Worm (Caenorhabditis elegans): ENCODE results near the gene F31F4.11.

The F31F4.11 gene

ce11 chrV:619054-619453, 45.2 kb downstream of the F31F4.11 start, which contains the start of gene F48G7.4 (continued):
- TF ChIP-seq unc-39 (tag; optimal IDR thresholded peaks at IDR 0.05) = no peak
- TF ChIP-seq zag-1 (tag; optimal IDR thresholded peaks at IDR 0.05) = no peak
- TF ChIP-seq jun-1 (tag; optimal IDR thresholded peaks at IDR 0.05) = peak; percentile 83
- TF ChIP-seq eor-1 (tag; optimal IDR thresholded peaks at IDR 0.05) = no peak
- TF ChIP-seq sea-2 (GFP tag; optimal IDR thresholded peaks at IDR 0.05) = no peak
- peak; percentile 23 for TF ChIP-seq lin-39 (tag; optimal IDR thresholded peaks at IDR 0.05)
- TF ChIP-seq nhr-43 (tag; optimal IDR thresholded peaks at IDR 0.05; ENCODE audit: poor library complexity, severe bottlenecking) = no peak
- no peak for TF ChIP-seq lsy-12 (tag; optimal IDR thresholded peaks at IDR 0.05)
- peak; percentile 64 for TF ChIP-seq elt-1 (tag; optimal IDR thresholded peaks at IDR 0.05)
- no peak for TF ChIP-seq nhr-28 (tag; optimal IDR thresholded peaks at IDR 0.05)
- no peak for TF ChIP-seq fos-1 (tag; optimal IDR thresholded peaks at IDR 0.05)
- TF ChIP-seq fkh-10 (GFP tag; optimal IDR thresholded peaks at IDR 0.05) = no peak
- peak; percentile 94 for TF ChIP-seq unc-62 (GFP tag; optimal IDR thresholded peaks at IDR 0.05)
- peak; percentile 44 for TF ChIP-seq pqm-1 (tag; optimal IDR thresholded peaks at IDR 0.05)
- no peak for TF ChIP-seq ztf-4 (tag; optimal IDR thresholded peaks at IDR 0.05)
- TF ChIP-seq nhr-76 (tag; optimal IDR thresholded peaks at IDR 0.05) = no peak
- TF ChIP-seq ceh-28 (tag; optimal IDR thresholded peaks at IDR 0.05) = peak; percentile 74
- peak; percentile 58 for TF ChIP-seq nhr-11 (tag; optimal IDR thresholded peaks at IDR 0.05)
- TF ChIP-seq egl-5 (tag; optimal IDR thresholded peaks at IDR 0.05) = no peak
- TF ChIP-seq egl-27 (tag; optimal IDR thresholded peaks at IDR 0.05) = peak; percentile 51
- TF ChIP-seq mdl-1 (tag; optimal IDR thresholded peaks at IDR 0.05) = peak; percentile 22
- TF ChIP-seq nhr-237 (tag; optimal IDR thresholded peaks at IDR 0.05) = no peak

ce11 chrV:617917-618316, 46.3 kb downstream of the F31F4.11 start:
- TF ChIP-seq eor-1 (tag; optimal IDR thresholded peaks at IDR 0.05) = no peak
- no peak for TF ChIP-seq jun-1 (tag; optimal IDR thresholded peaks at IDR 0.05)
- TF ChIP-seq nhr-11 (tag; optimal IDR thresholded peaks at IDR 0.05) = peak; percentile 38

ce11 chrV:615275-615674, 49.0 kb downstream of the F31F4.11 start, which contains the start of gene F48G7.13:
F48G7.13 (plus strand) TSS chrV:615575.
- TF ChIP-seq zag-1 (tag; optimal IDR thresholded peaks at IDR 0.05) (no peak), nhr-12 (tag; optimal IDR thresholded peaks at IDR 0.05) (no peak), elt-2 (tag; optimal IDR thresholded peaks at IDR 0.05) (no peak), R02D3.7 (tag; optimal IDR thresholded peaks at IDR 0.05) (no peak), eor-1 (tag; optimal IDR thresholded peaks at IDR 0.05) (no peak), ztf-11 (tag; optimal IDR thresholded peaks at IDR 0.05) (no peak), nhr-67 (tag; optimal IDR thresholded peaks at IDR 0.05) (no peak), egl-27 (tag; optimal IDR thresholded peaks at IDR 0.05) (no peak), nhr-237 (tag; optimal IDR thresholded peaks at IDR 0.05) (no peak), daf-12 (tag; optimal IDR thresholded peaks at IDR 0.05) (no peak), nhr-23 (tag; optimal IDR thresholded peaks at IDR 0.05) (no peak), tbx-2 (tag; optimal IDR thresholded peaks at IDR 0.05) (no peak), sea-2 (GFP tag; optimal IDR thresholded peaks at IDR 0.05) (no peak), snpc-4 (tag; optimal IDR thresholded peaks at IDR 0.05) (no peak), fos-1 (tag; optimal IDR thresholded peaks at IDR 0.05) (no peak), pqm-1 (tag; optimal IDR thresholded peaks at IDR 0.05) (no peak), nhr-43 (tag; optimal IDR thresholded peaks at IDR 0.05; ENCODE audit: poor library complexity, severe bottlenecking) (no peak), lin-15B (tag; optimal IDR thresholded peaks at IDR 0.05) (no peak), ceh-82 (tag; optimal IDR thresholded peaks at IDR 0.05) (no peak)

All from whole organism, L3 larva.